Worm (Caenorhabditis elegans): ENCODE results near the gene nhr-176.

The nhr-176 gene

DNA sequence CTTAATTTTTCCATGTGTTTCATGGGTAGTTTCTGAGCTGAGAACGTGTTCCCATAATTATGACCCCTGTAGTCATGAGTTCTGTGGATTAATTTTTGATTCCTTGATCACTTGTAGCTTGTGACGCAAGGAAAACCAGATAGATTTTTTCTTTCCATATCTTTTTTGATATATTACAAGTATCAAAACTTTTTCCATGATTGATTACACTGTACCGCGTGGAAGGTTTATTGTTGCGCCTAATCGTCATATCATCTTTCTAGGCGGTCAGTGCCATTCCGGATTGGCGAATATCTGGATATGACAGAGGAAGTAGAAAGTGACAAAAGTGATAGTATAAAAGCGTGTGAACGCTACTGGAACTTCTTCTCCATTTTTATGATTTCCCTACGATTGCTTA, 24.6 kb upstream of the nhr-176 start, which contains the start of gene ZK285.2:
ZK285.2 (plus strand) TSS at position 301 of the 400 bp plus-strand sequence.
- TF ChIP-seq dpl-1 (GFP tag; optimal IDR thresholded peaks at IDR 0.05) (no peak), mcd-1 (GFP tag; IDR thresholded peaks at IDR 0.05) (no peak), nhr-90 (tag; optimal IDR thresholded peaks at IDR 0.05) (no peak), rcor-1 (GFP tag; IDR thresholded peaks at IDR 0.05) (no peak)

ce11 chrV:16047052-16047451, 24.1 kb upstream of the nhr-176 start:
- TF ChIP-seq zim-3 (tag; optimal IDR thresholded peaks at IDR 0.05) (no peak), snpc-1.3 (tag; optimal IDR thresholded peaks at IDR 0.05; ENCODE audit: insufficient read depth) (no peak), egl-44 (GFP tag; IDR thresholded peaks at IDR 0.05) (no peak), bed-1 (GFP tag; IDR thresholded peaks at IDR 0.05) (no peak), F57C9.4 (tag; optimal IDR thresholded peaks at IDR 0.05) (no peak), egrh-3 (GFP tag; IDR thresholded peaks at IDR 0.05) (peak; percentile 77; the same call in 1 of the 2 replicates)

ce11 chrV:16047508-16047907, 23.6 kb upstream of the nhr-176 start, which contains the start of gene str-198:
str-198 (plus strand) TSS chrV:16047808.
- TF ChIP-seq C06A6.2 (GFP tag; conservative IDR thresholded peaks at IDR 0.05) (no peak), rpc-1 (optimal IDR thresholded peaks at IDR 0.05) (no peak), rpc-1 (tag; optimal IDR thresholded peaks at IDR 0.05) (no peak), T26A5.8 (tag; optimal IDR thresholded peaks at IDR 0.05) (no peak)

DNA sequence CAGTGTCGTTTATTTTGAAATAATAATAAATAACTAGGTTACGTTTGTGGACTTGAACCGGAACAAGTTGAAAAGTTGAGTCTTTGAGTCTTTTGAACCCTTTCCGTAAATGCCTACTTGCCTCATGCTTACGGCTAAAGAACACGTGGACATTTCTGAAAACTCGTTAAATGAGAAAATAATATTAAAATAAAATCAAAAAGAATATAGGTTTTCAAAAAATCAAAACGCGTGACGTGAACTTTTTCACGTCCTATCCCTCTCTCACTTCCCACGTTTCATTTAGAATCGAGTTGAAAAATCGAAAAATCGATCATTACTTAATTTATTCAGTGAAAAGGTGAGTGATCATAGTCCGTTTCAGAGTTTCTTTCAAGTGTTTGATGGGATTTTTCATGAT, 21.9 kb upstream of the nhr-176 start, which contains the start of gene best-12:
best-12 (plus strand) TSS at position 301 of the 400 bp plus-strand sequence.
- no peak for TF ChIP-seq Y79H2A.3 (GFP tag; conservative IDR thresholded peaks at IDR 0.05)
- no peak for TF ChIP-seq lin-40 (tag; optimal IDR thresholded peaks at IDR 0.05)

DNA sequence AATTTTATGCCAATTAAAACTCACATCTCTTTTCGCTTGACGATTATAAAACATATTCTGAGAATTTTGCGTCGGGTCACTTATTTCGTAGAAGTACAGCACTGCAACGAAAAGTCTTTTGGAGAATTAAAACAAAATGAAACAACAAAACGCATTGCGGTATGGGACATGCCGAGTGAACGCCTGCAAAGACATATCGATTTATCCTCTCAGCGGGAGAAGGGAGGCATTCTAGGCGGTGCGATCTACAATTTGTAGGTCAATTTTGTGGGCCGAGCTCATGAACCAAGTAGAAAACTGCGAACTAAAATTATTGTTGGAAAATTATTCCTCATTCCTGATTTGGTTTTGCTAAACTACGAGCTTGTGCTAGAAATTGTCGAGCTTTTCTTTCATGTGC, 17.8 kb upstream of the nhr-176 start, which contains the start of gene F14H3.3:
F14H3.3 (minus strand) TSS at position 101 of the 400 bp plus-strand sequence.
- TF ChIP-seq madf-10 (tag; optimal IDR thresholded peaks at IDR 0.05): no peak
- no peak for TF ChIP-seq cebp-2 (GFP tag; IDR thresholded peaks at IDR 0.05)
- no peak for TF ChIP-seq ztf-26 (tag; optimal IDR thresholded peaks at IDR 0.05)
- no peak for TF ChIP-seq C06A6.2 (GFP tag; conservative IDR thresholded peaks at IDR 0.05)
- TF ChIP-seq F33H1.4 (GFP tag; IDR thresholded peaks at IDR 0.05): no peak
- TF ChIP-seq F49E8.2 (tag; optimal IDR thresholded peaks at IDR 0.05; ENCODE audit: insufficient read depth): no peak
- TF ChIP-seq B0019.2 (GFP tag; conservative IDR thresholded peaks at IDR 0.05): no peak
- TF ChIP-seq F52B5.7 (tag; optimal IDR thresholded peaks at IDR 0.05): no peak
- TF ChIP-seq tbx-9 (tag; optimal IDR thresholded peaks at IDR 0.05; ENCODE audit: borderline replicate concordance): no peak
- TF ChIP-seq efl-1 (GFP tag; optimal IDR thresholded peaks at IDR 0.05): no peak
- TF ChIP-seq tbp1 (GFP tag; optimal IDR thresholded peaks at IDR 0.05): no peak
- no peak for TF ChIP-seq akir-1 (GFP tag; optimal IDR thresholded peaks at IDR 0.05)
- no peak for TF ChIP-seq F22D6.2 (tag; optimal IDR thresholded peaks at IDR 0.05)

DNA sequence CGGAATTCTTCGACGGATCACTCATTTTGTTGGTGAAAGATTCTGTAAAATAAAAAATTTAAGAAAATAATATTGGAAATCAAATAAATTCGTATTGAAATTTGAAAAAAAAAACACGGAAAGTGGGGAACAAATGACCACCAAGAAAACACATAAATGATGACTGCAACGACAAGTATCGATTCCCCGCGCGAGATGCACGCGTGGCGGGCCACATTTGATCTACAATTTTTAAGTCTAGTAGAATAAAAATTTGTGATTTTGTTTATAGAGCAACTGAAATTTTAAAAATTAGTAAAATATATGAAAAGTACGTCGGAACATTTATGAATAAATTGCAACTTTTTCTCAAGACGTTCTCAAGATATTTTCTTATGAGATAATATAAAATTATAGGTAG, 16.1 kb upstream of the nhr-176 start, which contains the start of gene F14H3.4:
F14H3.4 (minus strand) TSS at position 42 of the 400 bp plus-strand sequence.
- peak; percentile 42 for TF ChIP-seq xnd-1 (tag; optimal IDR thresholded peaks at IDR 0.05)
- peak; percentile 69 for TF ChIP-seq madf-8 (GFP tag; conservative IDR thresholded peaks at IDR 0.05)
- TF ChIP-seq hlh-26 (GFP tag; conservative IDR thresholded peaks at IDR 0.05): no peak
- no peak for TF ChIP-seq tlf-1 (GFP tag; optimal IDR thresholded peaks at IDR 0.05)
- no peak for TF ChIP-seq athp-1 (tag; optimal IDR thresholded peaks at IDR 0.05)
- TF ChIP-seq dpl-1 (GFP tag; optimal IDR thresholded peaks at IDR 0.05): peak; percentile 5
- peak; percentile 62 for TF ChIP-seq efl-1 (GFP tag; optimal IDR thresholded peaks at IDR 0.05)
- TF ChIP-seq madf-6 (GFP tag; IDR thresholded peaks at IDR 0.05): peak; percentile 88

Measured in whole organism, young adult.